Fruit fly (Drosophila melanogaster): Measurements from ENCODE around the gene Hmt4-20.

dm6 chrX:694350-694749 lies 38.5 kb upstream of the Hmt4-20 start:
- no peak for TF ChIP-seq psq (optimal IDR thresholded peaks at IDR 0.05)
- TF ChIP-seq CG8478 (optimal IDR thresholded peaks at IDR 0.05) = no peak
